Worm (Caenorhabditis elegans) whole organism, L4 larva: ENCODE data around the gene M28.9.
A peak's percentile ranks its signal among the peaks of the same experiment; 100 is the strongest.

Experiments
- R02D3.7 ChIP-seq: fragments of 150-350 bp; sonication (generic microtip); optimal IDR thresholded peaks from 3 replicates; lab custom pipeline; 2014; ENCODE audit warnings: missing biosample characterization, missing genetic modification characterization
- ZK337.2 ChIP-seq: fragments of 200-800 bp; sonication (Bioruptor generic); IDR thresholded peaks from 2 replicates; pipeline ENCODE4 v1.3.6; 2022; ENCODE audit warnings: missing genetic modification reagents, missing genetic modification characterization, missing compliant biosample characterization
- ama-1 ChIP-seq: fragments of 150-350 bp; optimal IDR thresholded peaks from 2 replicates; lab custom pipeline; 2014; ENCODE audit warnings: inconsistent platforms, mixed read lengths
- egl-27 ChIP-seq: sonication (generic microtip); optimal IDR thresholded peaks from 3 replicates; lab custom pipeline; 2017; ENCODE audit warnings: missing biosample characterization, missing genetic modification reagents, missing genetic modification characterization
- lin-1 ChIP-seq: fragments of 200-800 bp; sonication (Bioruptor generic); IDR thresholded peaks from 2 replicates; pipeline ENCODE4 v1.3.6; 2022; ENCODE audit warnings: missing genetic modification reagents, missing genetic modification characterization, missing compliant biosample characterization
- lir-3 ChIP-seq: sonication (generic microtip); optimal IDR thresholded peaks from 2 replicates; lab custom pipeline; 2016; ENCODE audit warnings: mild to moderate bottlenecking, missing genetic modification characterization, missing compliant biosample characterization
- nhr-102 ChIP-seq: sonication (generic microtip); optimal IDR thresholded peaks from 2 replicates; lab custom pipeline; 2016; ENCODE audit warnings: mild to moderate bottlenecking, missing genetic modification characterization, moderate library complexity, missing compliant biosample characterization
- nhr-28 ChIP-seq: fragments of 150-350 bp; optimal IDR thresholded peaks from 2 replicates; lab custom pipeline; 2014; ENCODE audit warnings: missing biosample characterization, missing genetic modification characterization
- nhr-41 ChIP-seq: fragments of 200-800 bp; sonication (Bioruptor generic); IDR thresholded peaks from 2 replicates; pipeline ENCODE4 v1.3.6; 2022; ENCODE audit warnings: missing genetic modification reagents, missing genetic modification characterization, missing compliant biosample characterization
- nhr-76 ChIP-seq: fragments of 150-350 bp; optimal IDR thresholded peaks from 2 replicates; lab custom pipeline; 2014; ENCODE audit warnings: missing biosample characterization, missing genetic modification characterization
- nhr-77 ChIP-seq: fragments of 150-350 bp; optimal IDR thresholded peaks from 2 replicates; lab custom pipeline; 2014; ENCODE audit warnings: missing biosample characterization, missing genetic modification characterization
- set-16 ChIP-seq: fragments of 200-800 bp; sonication (Bioruptor generic); IDR thresholded peaks from 2 replicates; pipeline ENCODE4 v1.3.6; 2022; ENCODE audit warnings: missing genetic modification reagents, missing genetic modification characterization, missing compliant biosample characterization
- snpc-1.2 ChIP-seq: fragments of 200-800 bp; sonication (Bioruptor generic); IDR thresholded peaks from 2 replicates; pipeline ENCODE4 v1.3.6; 2022; ENCODE audit warnings: missing genetic modification reagents, missing genetic modification characterization, missing compliant biosample characterization
- unc-130 ChIP-seq: sonication (generic microtip); optimal IDR thresholded peaks from 2 replicates; lab custom pipeline; 2016; ENCODE audit warnings: missing genetic modification reagents, missing genetic modification characterization, missing compliant biosample characterization

ce11 chrII:10594758-10595157 lies 44.5 kb upstream of the M28.9 start, which contains the start of gene C14A4.6:
- no peak for TF ChIP-seq snpc-1.2 (GFP tag; lab: Robert Waterston, UW)
- peak; percentile 81 for TF ChIP-seq nhr-28 (tag; lab: Kevin White, UChicago)
- TF ChIP-seq lir-3, result no peak
- no peak for TF ChIP-seq unc-130 (GFP tag; lab: Kevin White, UChicago)
- no peak for TF ChIP-seq nhr-41
- TF ChIP-seq lin-1 (GFP tag; lab: Robert Waterston, UW), result no peak; the same call in 1 of the 2 replicates
- no peak for TF ChIP-seq nhr-76
- TF ChIP-seq R02D3.7 (tag; lab: Kevin White, UChicago), result no peak
- TF ChIP-seq ZK337.2 (GFP tag; lab: Robert Waterston, UW), result no peak
- no peak for TF ChIP-seq set-16 (GFP tag; lab: Robert Waterston, UW)
- no peak for TF ChIP-seq egl-27
- no peak for TF ChIP-seq nhr-102 (tag; lab: Kevin White, UChicago)
- TF ChIP-seq ama-1 (lab: Kevin White, UChicago), result no peak
- no peak for TF ChIP-seq nhr-77 (tag; lab: Kevin White, UChicago)
